Worm (Caenorhabditis elegans) whole organism, young adult: ENCODE measurements around the gene glb-14.

Experiments used
- B0261.1 ChIP-seq: sonication (generic microtip); optimal IDR thresholded peaks from 2 replicates; lab custom pipeline; 2016; ENCODE audit warnings: mild to moderate bottlenecking, missing genetic modification characterization, moderate library complexity, missing compliant biosample characterization
- C06A6.2 ChIP-seq: fragments of 200-800 bp; sonication (Bioruptor generic); conservative IDR thresholded peaks from 2 replicates; pipeline ENCODE4 v1.3.6; 2022; ENCODE audit warnings: missing genetic modification characterization, missing compliant biosample characterization
- D2030.7 ChIP-seq: fragments of 200-800 bp; sonication (Bioruptor generic); IDR thresholded peaks from 2 replicates; pipeline ENCODE4 v1.3.6; 2022; ENCODE audit warnings: missing genetic modification reagents, missing genetic modification characterization, missing compliant biosample characterization
- F23B12.7 ChIP-seq: sonication (generic microtip); optimal IDR thresholded peaks from 2 replicates; lab custom pipeline; 2017; ENCODE audit warnings: missing genetic modification characterization, mild to moderate bottlenecking, missing compliant biosample characterization, antibody characterized with exemption, moderate library complexity; ENCODE audit not compliant: insufficient read depth
- F33H1.4 ChIP-seq: fragments of 200-800 bp; sonication (Bioruptor generic); IDR thresholded peaks from 2 replicates; pipeline ENCODE4 v1.3.6; 2022; ENCODE audit warnings: missing genetic modification reagents, missing genetic modification characterization, missing compliant biosample characterization
- F49E8.2 ChIP-seq: sonication (generic microtip); optimal IDR thresholded peaks from 3 replicates; lab custom pipeline; 2017; ENCODE audit warnings: missing genetic modification characterization, mild to moderate bottlenecking, missing compliant biosample characterization, antibody characterized with exemption, moderate library complexity; ENCODE audit not compliant: insufficient read depth
- F52B5.7 ChIP-seq: sonication (generic microtip); optimal IDR thresholded peaks from 2 replicates; lab custom pipeline; 2016; ENCODE audit warnings: mild to moderate bottlenecking, missing genetic modification characterization, missing compliant biosample characterization
- F57C9.4 ChIP-seq: sonication (generic microtip); optimal IDR thresholded peaks from 2 replicates; lab custom pipeline; 2017; ENCODE audit warnings: mild to moderate bottlenecking, missing genetic modification characterization, missing compliant biosample characterization
- T26A5.8 ChIP-seq: sonication (generic microtip); optimal IDR thresholded peaks from 2 replicates; lab custom pipeline; 2016; ENCODE audit warnings: missing genetic modification characterization, missing compliant biosample characterization
- Y53F4B.3 ChIP-seq: fragments of 200-800 bp; sonication (Bioruptor generic); IDR thresholded peaks from 2 replicates; pipeline ENCODE4 v1.3.6; 2022; ENCODE audit warnings: missing genetic modification reagents, missing genetic modification characterization, missing compliant biosample characterization
- Y56A3A.18 ChIP-seq: fragments of 200-800 bp; sonication (Bioruptor generic); IDR thresholded peaks from 2 replicates; pipeline ENCODE4 v1.3.6; 2022; ENCODE audit warnings: missing genetic modification reagents, missing genetic modification characterization, missing compliant biosample characterization
- aptf-2 ChIP-seq: fragments of 200-800 bp; sonication (Bioruptor generic); conservative IDR thresholded peaks from 2 replicates; pipeline ENCODE4 v1.3.6; 2022; ENCODE audit warnings: missing genetic modification reagents, missing genetic modification characterization, missing compliant biosample characterization
- ceh-27 ChIP-seq: fragments of 200-800 bp; sonication (Bioruptor generic); optimal IDR thresholded peaks from 2 replicates; lab custom pipeline; 2018; ENCODE audit warnings: mild to moderate bottlenecking, missing genetic modification characterization, moderate library complexity, missing compliant biosample characterization
- die-1 ChIP-seq: sonication (generic microtip); optimal IDR thresholded peaks from 2 replicates; lab custom pipeline; 2016; ENCODE audit warnings: missing genotype, mild to moderate bottlenecking, missing genetic modification characterization, missing compliant biosample characterization
- dox-1 ChIP-seq: fragments of 200-800 bp; sonication (Bioruptor generic); IDR thresholded peaks from 2 replicates; pipeline ENCODE4 v1.3.6; 2022; ENCODE audit warnings: missing genetic modification reagents, missing genetic modification characterization, missing compliant biosample characterization
- egrh-3 ChIP-seq: fragments of 200-800 bp; sonication (Bioruptor generic); IDR thresholded peaks from 2 replicates; pipeline ENCODE4 v1.3.6; 2022; ENCODE audit warnings: missing genetic modification reagents, missing genetic modification characterization, missing compliant biosample characterization
- him-1 ChIP-seq: sonication (generic microtip); optimal IDR thresholded peaks from 2 replicates; lab custom pipeline; 2016; ENCODE audit warnings: missing genotype, missing genetic modification reagents, missing genetic modification characterization, missing compliant biosample characterization
- hlh-12 ChIP-seq: sonication (generic microtip); optimal IDR thresholded peaks from 2 replicates; lab custom pipeline; 2016; ENCODE audit warnings: missing genetic modification characterization, missing compliant biosample characterization
- hlh-26 ChIP-seq: fragments of 200-800 bp; sonication (Bioruptor generic); conservative IDR thresholded peaks from 2 replicates; pipeline ENCODE4 v1.3.6; 2022; ENCODE audit warnings: missing genetic modification reagents, missing genetic modification characterization, missing compliant biosample characterization
- hmg-1.2 ChIP-seq: fragments of 200-800 bp; sonication (Bioruptor generic); IDR thresholded peaks from 2 replicates; pipeline ENCODE4 v1.3.6; 2022; ENCODE audit warnings: missing genetic modification reagents, missing genetic modification characterization, missing compliant biosample characterization
- hsf-1 ChIP-seq: fragments of 200-800 bp; sonication (Bioruptor generic); IDR thresholded peaks from 2 replicates; pipeline ENCODE4 v1.3.6; 2022; ENCODE audit warnings: missing genetic modification reagents, missing genetic modification characterization, missing compliant biosample characterization
- lin-26 ChIP-seq: fragments of 200-800 bp; sonication (Bioruptor generic); IDR thresholded peaks from 2 replicates; pipeline ENCODE4 v1.3.6; 2022; ENCODE audit warnings: missing genetic modification reagents, missing genetic modification characterization, missing compliant biosample characterization
- lsl-1 ChIP-seq: fragments of 200-800 bp; sonication (Bioruptor generic); optimal IDR thresholded peaks from 2 replicates; lab custom pipeline; 2018; ENCODE audit warnings: mild to moderate bottlenecking, missing genetic modification characterization, moderate library complexity, missing compliant biosample characterization
- lsy-27 ChIP-seq: sonication (generic microtip); optimal IDR thresholded peaks from 2 replicates; lab custom pipeline; 2017; ENCODE audit warnings: missing genetic modification characterization, mild to moderate bottlenecking, missing compliant biosample characterization, antibody characterized with exemption, missing genotype, borderline replicate concordance; ENCODE audit not compliant: insufficient read depth
- madf-10 ChIP-seq: sonication (generic microtip); optimal IDR thresholded peaks from 2 replicates; lab custom pipeline; 2016; ENCODE audit warnings: mild to moderate bottlenecking, missing genetic modification characterization, missing compliant biosample characterization
- madf-6 ChIP-seq: fragments of 200-800 bp; sonication (Bioruptor generic); IDR thresholded peaks from 2 replicates; pipeline ENCODE4 v1.3.6; 2022; ENCODE audit warnings: missing genetic modification reagents, missing genetic modification characterization, missing compliant biosample characterization
- mcd-1 ChIP-seq: fragments of 200-800 bp; sonication (Bioruptor generic); IDR thresholded peaks from 2 replicates; pipeline ENCODE4 v1.3.6; 2022; ENCODE audit warnings: missing genetic modification reagents, missing genetic modification characterization, missing compliant biosample characterization
- nfya-2 ChIP-seq: fragments of 200-800 bp; sonication (Bioruptor generic); IDR thresholded peaks from 2 replicates; pipeline ENCODE4 v1.3.6; 2022; ENCODE audit warnings: missing genetic modification reagents, missing genetic modification characterization, missing compliant biosample characterization
- nhr-80 ChIP-seq: sonication (generic microtip); optimal IDR thresholded peaks from 2 replicates; lab custom pipeline; 2016; ENCODE audit warnings: missing genetic modification characterization, missing compliant biosample characterization
- nhr-90 ChIP-seq: sonication (generic microtip); optimal IDR thresholded peaks from 2 replicates; lab custom pipeline; 2016; ENCODE audit warnings: missing genotype, mild to moderate bottlenecking, missing genetic modification characterization, missing compliant biosample characterization
- pbrm-1 ChIP-seq: fragments of 200-800 bp; sonication (Bioruptor generic); IDR thresholded peaks from 2 replicates; pipeline ENCODE4 v1.3.6; 2022; ENCODE audit warnings: missing genetic modification reagents, missing genetic modification characterization, missing compliant biosample characterization
- rpc-1 ChIP-seq, 2 experiments: fragments of 150-350 bp in 1 of 2; sonication (generic microtip) in 1 of 2; optimal IDR thresholded peaks; 2 replicates each; lab custom pipeline; 2014 to 2018; ENCODE audit warnings: missing biosample characterization in 1 of 2, missing genetic modification characterization in 1 of 2, missing genetic modification reagents in 1 of 2, missing genotype in 1 of 2
- snpc-3.4 ChIP-seq: sonication (generic microtip); optimal IDR thresholded peaks from 2 replicates; lab custom pipeline; 2017; ENCODE audit warnings: missing genetic modification characterization, mild to moderate bottlenecking, missing compliant biosample characterization, antibody characterized with exemption, moderate library complexity, missing genotype, missing genetic modification reagents
- snpc-4 ChIP-seq, 5 experiments: fragments of 150-350 bp in 1 of 5; sonication (generic microtip) in 4 of 5; optimal IDR thresholded peaks; 2 replicates each; lab custom pipeline; 2014 to 2018; ENCODE audit warnings: missing genetic modification characterization in 5 of 5, missing biosample characterization in 3 of 5, antibody characterized with exemption in 2 of 5, mild to moderate bottlenecking in 2 of 5, missing compliant biosample characterization in 2 of 5, missing genotype in 2 of 5, moderate library complexity in 2 of 5, missing genetic modification reagents in 1 of 5
- tbp1 ChIP-seq: fragments of 200-800 bp; sonication (Bioruptor generic); optimal IDR thresholded peaks from 2 replicates; lab custom pipeline; 2018; ENCODE audit warnings: mild to moderate bottlenecking, missing genetic modification characterization, missing compliant biosample characterization
- xnd-1 ChIP-seq: sonication (generic microtip); optimal IDR thresholded peaks from 2 replicates; lab custom pipeline; 2016; ENCODE audit warnings: missing genotype, missing genetic modification reagents, missing genetic modification characterization, missing compliant biosample characterization
- zfh-2 ChIP-seq: fragments of 200-800 bp; sonication (Bioruptor generic); conservative IDR thresholded peaks from 2 replicates; pipeline ENCODE4 v1.3.6; 2022; ENCODE audit warnings: missing genetic modification reagents, missing genetic modification characterization, missing compliant biosample characterization
- zim-3 ChIP-seq: sonication (generic microtip); optimal IDR thresholded peaks from 2 replicates; lab custom pipeline; 2017; ENCODE audit warnings: mild to moderate bottlenecking, missing genetic modification characterization, moderate library complexity, missing compliant biosample characterization
- ztf-18 ChIP-seq: sonication (generic microtip); optimal IDR thresholded peaks from 2 replicates; lab custom pipeline; 2016; ENCODE audit warnings: missing genotype, mild to moderate bottlenecking, missing genetic modification characterization, missing compliant biosample characterization
- ztf-26 ChIP-seq: sonication (generic microtip); optimal IDR thresholded peaks from 2 replicates; lab custom pipeline; 2017; ENCODE audit warnings: missing genetic modification characterization, missing compliant biosample characterization
- ztf-28 ChIP-seq: fragments of 200-800 bp; sonication (Bioruptor generic); IDR thresholded peaks from 2 replicates; pipeline ENCODE4 v1.3.6; 2022; ENCODE audit warnings: missing genetic modification reagents, missing genetic modification characterization, missing compliant biosample characterization
- ztf-3 ChIP-seq: fragments of 200-800 bp; sonication (Bioruptor generic); optimal IDR thresholded peaks from 2 replicates; lab custom pipeline; 2018; ENCODE audit warnings: mild to moderate bottlenecking, missing genetic modification characterization, missing compliant biosample characterization

glb-14 gene

DNA sequence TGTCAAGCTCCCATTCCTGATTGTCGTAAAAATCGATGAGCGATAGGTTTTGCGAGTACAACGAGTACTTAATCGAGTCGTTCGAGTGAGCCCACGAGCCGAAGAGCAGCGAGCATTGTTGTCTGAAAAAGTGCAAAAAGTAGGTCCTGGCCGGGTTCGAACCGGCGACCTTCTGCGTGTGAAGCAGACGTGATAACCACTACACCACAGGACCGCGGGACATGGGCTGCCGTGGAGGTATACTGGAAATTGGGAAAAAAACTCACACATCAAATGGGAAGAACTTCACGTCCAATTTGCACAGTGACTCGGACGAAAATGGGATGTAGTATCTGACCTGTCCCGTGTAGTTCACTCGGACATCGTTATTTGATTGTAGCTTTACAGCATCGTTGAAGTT is 29.4 kb downstream of the glb-14 start:
- TF ChIP-seq pbrm-1 (GFP tag; lab: Robert Waterston, UW), result peak; percentile 63
- TF ChIP-seq F49E8.2 (tag; lab: Kevin White, UChicago), result peak; percentile 22
- TF ChIP-seq ztf-28 (GFP tag; lab: Robert Waterston, UW), result no peak
- peak; percentile 51 for TF ChIP-seq nhr-90 (tag; lab: Kevin White, UChicago)
- TF ChIP-seq madf-6, result peak; percentile 23; the same call in 1 of the 2 replicates
- peak; percentile 89 for TF ChIP-seq tbp1 (GFP tag; lab: Kevin White, UChicago)
- TF ChIP-seq Y53F4B.3 (GFP tag; lab: Robert Waterston, UW), result no peak
- TF ChIP-seq F23B12.7 (tag; lab: Kevin White, UChicago), result peak; percentile 33
- TF ChIP-seq T26A5.8 (tag; lab: Kevin White, UChicago), result no peak
- TF ChIP-seq ztf-26 (tag; lab: Kevin White, UChicago), result peak; percentile 13
- TF ChIP-seq zim-3 (tag; lab: Kevin White, UChicago), result peak; percentile 54
- TF ChIP-seq die-1 (tag; lab: Kevin White, UChicago), result peak; percentile 40
- no peak for TF ChIP-seq xnd-1 (tag; lab: Kevin White, UChicago)
- TF ChIP-seq C06A6.2 (GFP tag; lab: Robert Waterston, UW), result no peak
- TF ChIP-seq nhr-80 (tag; lab: Kevin White, UChicago), result peak; percentile 17
- no peak for TF ChIP-seq egrh-3 (GFP tag; lab: Robert Waterston, UW)
- peak; percentile 77 for TF ChIP-seq B0261.1
- no peak for TF ChIP-seq F57C9.4
- TF ChIP-seq ztf-3 (GFP tag; lab: Kevin White, UChicago), result no peak
- TF ChIP-seq snpc-4 (GFP tag; optimal IDR thresholded peaks at IDR 0.05; lab: Kevin White, UChicago), result no peak
- peak in 1 of 4 experiments; percentile 45 for TF ChIP-seq snpc-4 (tag; optimal IDR thresholded peaks at IDR 0.05; lab: Kevin White, UChicago)
- TF ChIP-seq lsl-1, result peak; percentile 40
- TF ChIP-seq F52B5.7 (tag; lab: Kevin White, UChicago), result peak; percentile 16
- peak; percentile 41; the same call in 1 of the 2 replicates for TF ChIP-seq hmg-1.2 (GFP tag; lab: Robert Waterston, UW)
- TF ChIP-seq ztf-18 (tag; lab: Kevin White, UChicago), result peak; percentile 5
- TF ChIP-seq him-1 (tag; lab: Kevin White, UChicago), result peak; percentile 65
- no peak for TF ChIP-seq nfya-2
- 0 out of 2 replicates have a peak, but pooled peaks have one; percentile 32 for TF ChIP-seq aptf-2 (GFP tag; lab: Robert Waterston, UW)
- TF ChIP-seq D2030.7, result peak; percentile 66
- TF ChIP-seq zfh-2 (GFP tag; lab: Robert Waterston, UW), result peak; percentile 50; the same call in 1 of the 2 replicates
- TF ChIP-seq lin-26, result peak; percentile 75; the same call in 1 of the 2 replicates
- TF ChIP-seq hsf-1 (GFP tag; lab: Robert Waterston, UW), result 0 out of 2 replicates have a peak, but pooled peaks have one; percentile 10
- TF ChIP-seq rpc-1 (optimal IDR thresholded peaks at IDR 0.05; lab: Kevin White, UChicago), result peak; percentile 47
- peak; percentile 73 for TF ChIP-seq rpc-1 (tag; optimal IDR thresholded peaks at IDR 0.05; lab: Kevin White, UChicago)
- TF ChIP-seq mcd-1 (GFP tag; lab: Robert Waterston, UW), result 0 out of 2 replicates have a peak, but pooled peaks have one; percentile 8
- no peak for TF ChIP-seq Y56A3A.18 (GFP tag; lab: Robert Waterston, UW)
- peak; percentile 39 for TF ChIP-seq ceh-27
- no peak for TF ChIP-seq hlh-12 (tag; lab: Kevin White, UChicago)
- peak; percentile 77 for TF ChIP-seq dox-1
- TF ChIP-seq hlh-26 (GFP tag; lab: Robert Waterston, UW), result no peak
- peak; percentile 6 for TF ChIP-seq snpc-3.4 (tag; lab: Kevin White, UChicago)
- TF ChIP-seq lsy-27 (tag; lab: Kevin White, UChicago), result no peak
- peak; percentile 54; the same call in 1 of the 2 replicates for TF ChIP-seq F33H1.4 (GFP tag; lab: Robert Waterston, UW)
- no peak for TF ChIP-seq madf-10 (tag; lab: Kevin White, UChicago)
